Fruit fly (Drosophila melanogaster) whole organism, embryonic: ENCODE results near the gene sdt.
A peak's percentile ranks its signal among the peaks of the same experiment; 100 is the strongest.

ENCODE experiments used
- Atf3 ChIP-seq: fragments of 200-800 bp; sonication (Bioruptor generic); optimal IDR thresholded peaks from 3 replicates; lab custom pipeline; 2016; ENCODE audit warnings: missing biosample characterization, missing genetic modification characterization
- Awh ChIP-seq: fragments of 200-800 bp; sonication (Bioruptor generic); IDR thresholded peaks from 2 replicates; pipeline ENCODE4, ENCODE4 v1.3.6; 2022; ENCODE audit warnings: missing biosample characterization, missing genetic modification characterization
- Bdp1 ChIP-seq: fragments of 200-800 bp; sonication (Bioruptor generic); optimal IDR thresholded peaks from 3 replicates; lab custom pipeline; 2016; ENCODE audit warnings: missing biosample characterization, missing genetic modification characterization
- CG10209 ChIP-seq: fragments of 200-800 bp; sonication (Bioruptor generic); optimal IDR thresholded peaks from 3 replicates; lab custom pipeline; 2017; ENCODE audit warnings: missing biosample characterization, mild to moderate bottlenecking, missing genetic modification characterization, missing genetic modification reagents
- CG1024 ChIP-seq: fragments of 200-800 bp; sonication (Bioruptor generic); IDR thresholded peaks from 2 replicates; pipeline ENCODE4 v1.3.6; 2022; ENCODE audit warnings: missing biosample characterization, missing genetic modification characterization
- CG11093 ChIP-seq: fragments of 200-800 bp; sonication (Bioruptor generic); IDR thresholded peaks from 3 replicates; pipeline ENCODE4 v1.3.6; 2022; ENCODE audit warnings: missing biosample characterization, missing genetic modification characterization
- CG11247 ChIP-seq: fragments of 200-800 bp; sonication (Bioruptor generic); IDR thresholded peaks from 2 replicates; pipeline ENCODE4 v1.3.6; 2022; ENCODE audit warnings: missing biosample characterization, missing genetic modification characterization
- CG11695 ChIP-seq: fragments of 200-800 bp; sonication (Bioruptor generic); IDR thresholded peaks from 3 replicates; pipeline ENCODE4 v1.3.6; 2022; ENCODE audit warnings: missing biosample characterization, missing genetic modification characterization
- CG12236 ChIP-seq: fragments of 200-800 bp; sonication (Bioruptor generic); optimal IDR thresholded peaks from 2 replicates; lab custom pipeline; 2016; ENCODE audit warnings: missing biosample characterization, missing genetic modification characterization
- CG1233 ChIP-seq: fragments of 200-800 bp; sonication (Bioruptor generic); optimal IDR thresholded peaks from 4 replicates; lab custom pipeline; 2018; ENCODE audit warnings: missing biosample characterization, mild to moderate bottlenecking, missing genetic modification characterization
- CG12391 ChIP-seq: fragments of 200-800 bp; sonication (Bioruptor generic); optimal IDR thresholded peaks from 3 replicates; lab custom pipeline; 2018; ENCODE audit warnings: missing biosample characterization, mild to moderate bottlenecking, missing genetic modification characterization, moderate library complexity
- CG13424 ChIP-seq: fragments of 200-800 bp; sonication (Bioruptor generic); optimal IDR thresholded peaks from 2 replicates; lab custom pipeline; 2019; ENCODE audit warnings: missing biosample characterization, mild to moderate bottlenecking, missing genetic modification characterization, moderate library complexity
- CG14050 ChIP-seq: fragments of 200-800 bp; sonication (Bioruptor generic); IDR thresholded peaks from 3 replicates; pipeline ENCODE4 v1.3.6; 2022; ENCODE audit warnings: missing biosample characterization, missing genetic modification characterization
- CG17328 ChIP-seq: fragments of 200-800 bp; sonication (Bioruptor generic); IDR thresholded peaks from 2 replicates; pipeline ENCODE4 v1.3.6; 2022; ENCODE audit warnings: missing biosample characterization, missing genetic modification characterization
- CG17385 ChIP-seq: fragments of 200-800 bp; sonication (Bioruptor generic); optimal IDR thresholded peaks from 3 replicates; lab custom pipeline; 2018; ENCODE audit warnings: missing biosample characterization, mild to moderate bottlenecking, missing genetic modification characterization
- CG18476 ChIP-seq: fragments of 200-800 bp; sonication (Bioruptor generic); optimal IDR thresholded peaks from 2 replicates; lab custom pipeline; 2016; ENCODE audit warnings: missing biosample characterization, mild to moderate bottlenecking, missing genetic modification characterization
- CG2202 ChIP-seq: fragments of 200-800 bp; sonication (Bioruptor generic); optimal IDR thresholded peaks from 2 replicates; lab custom pipeline; 2018; ENCODE audit warnings: missing biosample characterization, mild to moderate bottlenecking, missing genetic modification characterization
- CG2678 ChIP-seq: fragments of 200-800 bp; sonication (Bioruptor generic); optimal IDR thresholded peaks from 3 replicates; lab custom pipeline; 2019; ENCODE audit warnings: missing biosample characterization, mild to moderate bottlenecking, missing genetic modification characterization, moderate library complexity
- CG2889 ChIP-seq: fragments of 200-800 bp; sonication (Bioruptor generic); IDR thresholded peaks from 3 replicates; pipeline ENCODE4 v1.3.6; 2022; ENCODE audit warnings: missing biosample characterization, missing genetic modification characterization
- CG30431 ChIP-seq: fragments of 200-800 bp; sonication (Bioruptor generic); optimal IDR thresholded peaks from 2 replicates; lab custom pipeline; 2017; ENCODE audit warnings: missing biosample characterization, missing genetic modification characterization
- CG32532 ChIP-seq: fragments of 200-800 bp; sonication (Bioruptor generic); IDR thresholded peaks from 2 replicates; pipeline ENCODE4 v1.3.6; 2022; ENCODE audit warnings: missing biosample characterization, missing genetic modification characterization
- CG4282 ChIP-seq: fragments of 200-800 bp; sonication (Bioruptor generic); optimal IDR thresholded peaks from 2 replicates; lab custom pipeline; 2016; ENCODE audit warnings: missing biosample characterization, missing genetic modification characterization
- CG4328 ChIP-seq: fragments of 200-800 bp; sonication (Bioruptor generic); optimal IDR thresholded peaks from 3 replicates; lab custom pipeline; 2017; ENCODE audit warnings: missing biosample characterization, missing genetic modification reagents, missing genetic modification characterization
- CG4360 ChIP-seq: fragments of 200-800 bp; sonication (Bioruptor generic); IDR thresholded peaks from 2 replicates; pipeline ENCODE4 v1.3.6; 2022; ENCODE audit warnings: missing biosample characterization, missing genetic modification characterization
- CG7372 ChIP-seq: fragments of 200-800 bp; sonication (Bioruptor generic); IDR thresholded peaks from 2 replicates; pipeline ENCODE4 v1.3.6; 2022; ENCODE audit warnings: missing biosample characterization, missing genetic modification characterization
- CG7786 ChIP-seq: fragments of 200-800 bp; sonication (Bioruptor generic); optimal IDR thresholded peaks from 2 replicates; lab custom pipeline; 2016; ENCODE audit warnings: missing biosample characterization, missing genetic modification characterization
- CG8281 ChIP-seq: fragments of 200-800 bp; sonication (Bioruptor generic); optimal IDR thresholded peaks from 2 replicates; lab custom pipeline; 2018; ENCODE audit warnings: missing biosample characterization, mild to moderate bottlenecking, missing genetic modification characterization, moderate library complexity
- Dek ChIP-seq: fragments of 200-800 bp; sonication (Bioruptor generic); optimal IDR thresholded peaks from 3 replicates; lab custom pipeline; 2019; ENCODE audit warnings: missing biosample characterization, mild to moderate bottlenecking, missing genetic modification characterization, moderate library complexity
- Dip3 ChIP-seq: fragments of 200-800 bp; sonication (Bioruptor generic); optimal IDR thresholded peaks from 3 replicates; lab custom pipeline; 2016; ENCODE audit warnings: missing biosample characterization, missing genetic modification characterization
- Dref ChIP-seq: fragments of 200-800 bp; sonication (Bioruptor generic); IDR thresholded peaks from 2 replicates; pipeline ENCODE4 v1.3.6; 2022; ENCODE audit warnings: missing biosample characterization, missing genetic modification characterization
- Hr51 ChIP-seq, 2 experiments: fragments of 200-800 bp; sonication (Bioruptor generic); optimal IDR thresholded peaks; 2 replicates in 1 of 2; 3 replicates in 1 of 2; lab custom pipeline; 2016 to 2018; ENCODE audit warnings: missing biosample characterization in 2 of 2, missing genetic modification characterization in 2 of 2, mild to moderate bottlenecking in 1 of 2, moderate library complexity in 1 of 2
- Mes4 ChIP-seq: fragments of 200-800 bp; sonication (Bioruptor generic); optimal IDR thresholded peaks from 2 replicates; lab custom pipeline; 2016; ENCODE audit warnings: missing biosample characterization, missing genetic modification characterization
- NFAT ChIP-seq: fragments of 200-800 bp; sonication (Bioruptor generic); IDR thresholded peaks from 2 replicates; pipeline ENCODE4 v1.3.6; 2022; ENCODE audit warnings: missing biosample characterization, missing genetic modification characterization
- Oaz ChIP-seq: fragments of 200-800 bp; sonication (Bioruptor generic); IDR thresholded peaks from 2 replicates; pipeline ENCODE4 v1.3.6; 2022; ENCODE audit warnings: missing biosample characterization, missing genetic modification characterization
- Sox100B ChIP-seq: fragments of 200-800 bp; sonication (Bioruptor generic); optimal IDR thresholded peaks from 3 replicates; lab custom pipeline; 2018; ENCODE audit warnings: missing biosample characterization, mild to moderate bottlenecking, missing genetic modification characterization
- ash1 ChIP-seq: fragments of 200-800 bp; sonication (Bioruptor generic); optimal IDR thresholded peaks from 2 replicates; lab custom pipeline; 2018; ENCODE audit warnings: missing biosample characterization, mild to moderate bottlenecking, missing genetic modification characterization
- crc ChIP-seq: fragments of 200-800 bp; sonication (Bioruptor generic); optimal IDR thresholded peaks from 2 replicates; lab custom pipeline; 2016; ENCODE audit warnings: missing biosample characterization, missing genetic modification characterization
- dysf ChIP-seq: fragments of 200-800 bp; sonication (Bioruptor generic); IDR thresholded peaks from 3 replicates; pipeline ENCODE4 v1.3.6; 2022; ENCODE audit warnings: missing biosample characterization, missing genetic modification characterization
- fd102C ChIP-seq: fragments of 200-800 bp; sonication (Bioruptor generic); optimal IDR thresholded peaks from 2 replicates; lab custom pipeline; 2018; ENCODE audit warnings: missing biosample characterization, mild to moderate bottlenecking, missing genetic modification characterization, moderate library complexity
- gsb ChIP-seq: fragments of 200-800 bp; sonication (Bioruptor generic); IDR thresholded peaks from 2 replicates; pipeline ENCODE4 v1.3.6; 2022; ENCODE audit warnings: missing biosample characterization, missing genetic modification characterization
- kni ChIP-seq: fragments of 200-800 bp; sonication (Bioruptor generic); optimal IDR thresholded peaks from 3 replicates; lab custom pipeline; 2017; ENCODE audit warnings: mild to moderate bottlenecking, missing biosample characterization, missing genetic modification reagents, missing genetic modification characterization
- lab ChIP-seq: fragments of 200-800 bp; sonication (Bioruptor generic); optimal IDR thresholded peaks from 3 replicates; lab custom pipeline; 2017; ENCODE audit warnings: missing biosample characterization, missing genetic modification characterization, mild to moderate bottlenecking, moderate library complexity, missing genetic modification reagents
- pum ChIP-seq: fragments of 200-800 bp; sonication (Bioruptor generic); optimal IDR thresholded peaks from 2 replicates; lab custom pipeline; 2016; ENCODE audit warnings: missing biosample characterization, missing genetic modification characterization
- ro ChIP-seq: fragments of 200-800 bp; sonication (Bioruptor generic); IDR thresholded peaks from 2 replicates; pipeline ENCODE4 v1.3.6; 2022; ENCODE audit warnings: missing biosample characterization, missing genetic modification characterization
- schlank ChIP-seq: fragments of 200-800 bp; sonication (Bioruptor generic); optimal IDR thresholded peaks from 2 replicates; lab custom pipeline; 2018; ENCODE audit warnings: missing biosample characterization, mild to moderate bottlenecking, missing genetic modification characterization
- sob ChIP-seq: fragments of 200-800 bp; sonication (Bioruptor generic); IDR thresholded peaks from 2 replicates; pipeline ENCODE4 v1.3.6; 2022; ENCODE audit warnings: missing biosample characterization, missing genetic modification characterization
- tio ChIP-seq: fragments of 200-800 bp; sonication (Bioruptor generic); optimal IDR thresholded peaks from 2 replicates; lab custom pipeline; 2017; ENCODE audit warnings: missing biosample characterization, missing genetic modification characterization, inconsistent platforms
- toy ChIP-seq: fragments of 200-800 bp; sonication (Bioruptor generic); IDR thresholded peaks from 2 replicates; pipeline ENCODE4 v1.3.6; 2022; ENCODE audit warnings: missing biosample characterization, missing genetic modification characterization
- unpg ChIP-seq: fragments of 200-800 bp; sonication (Bioruptor generic); optimal IDR thresholded peaks from 3 replicates; lab custom pipeline; 2018; ENCODE audit warnings: missing biosample characterization, mild to moderate bottlenecking, missing genetic modification characterization, moderate library complexity
- wdn ChIP-seq: fragments of 200-800 bp; sonication (Bioruptor generic); IDR thresholded peaks from 2 replicates; pipeline ENCODE4 v1.3.6; 2022; ENCODE audit warnings: missing biosample characterization, missing genetic modification characterization
- wek ChIP-seq: fragments of 200-800 bp; sonication (Bioruptor generic); optimal IDR thresholded peaks from 3 replicates; lab custom pipeline; 2018; ENCODE audit warnings: missing biosample characterization, mild to moderate bottlenecking, missing genetic modification characterization, moderate library complexity

The sdt gene

dm6 chrX:8205625-8206252 lies 27.4 kb downstream of the sdt start (continued):
- no peak for TF ChIP-seq crc (GFP tag; lab: Kevin White, UChicago)
- peak; percentile 56 for TF ChIP-seq CG12391
- TF ChIP-seq CG17385 (GFP tag; lab: Kevin White, UChicago), result peak; percentile 23
- TF ChIP-seq NFAT (GFP tag; lab: Robert Waterston, UW), result no peak
- no peak for TF ChIP-seq CG1233 (GFP tag; lab: Kevin White, UChicago)
- no peak for TF ChIP-seq CG11247 (GFP tag; lab: Robert Waterston, UW)
- TF ChIP-seq dysf (GFP tag; lab: Robert Waterston, UW), result peak; percentile 61; the same call in 2 of the 3 replicates
- TF ChIP-seq wdn (GFP tag; lab: Robert Waterston, UW), result no peak
- TF ChIP-seq wek, result no peak
- TF ChIP-seq ro (GFP tag; lab: Robert Waterston, UW), result no peak
- no peak for TF ChIP-seq Bdp1 (GFP tag; lab: Kevin White, UChicago)
- no peak for TF ChIP-seq CG10209 (GFP tag; lab: Kevin White, UChicago)
- no peak for TF ChIP-seq CG2889 (GFP tag; lab: Robert Waterston, UW)
- TF ChIP-seq CG7372 (GFP tag; lab: Robert Waterston, UW), result no peak
- TF ChIP-seq Mes4 (GFP tag; lab: Kevin White, UChicago), result no peak
- TF ChIP-seq CG18476, result no peak
- no peak for TF ChIP-seq ash1 (GFP tag; lab: Kevin White, UChicago)
- no peak for TF ChIP-seq gsb (GFP tag; lab: Robert Waterston, UW)
- no peak for TF ChIP-seq CG32532 (GFP tag; lab: Robert Waterston, UW)
- no peak for TF ChIP-seq schlank (tag; lab: Kevin White, UChicago)
- TF ChIP-seq CG11093 (GFP tag; lab: Robert Waterston, UW), result no peak
- TF ChIP-seq tio (GFP tag; lab: Kevin White, UChicago), result peak; percentile 13
- TF ChIP-seq CG13424 (tag; lab: Kevin White, UChicago), result peak; percentile 45
- TF ChIP-seq CG2678, result peak; percentile 75
- no peak for TF ChIP-seq CG12236
- TF ChIP-seq CG11695 (GFP tag; lab: Robert Waterston, UW), result peak; percentile 59; the same call in 1 of the 3 replicates
- TF ChIP-seq CG4282 (GFP tag; lab: Kevin White, UChicago), result no peak
- peak in 1 of 2 experiments; percentile 79 for TF ChIP-seq Hr51 (GFP tag; optimal IDR thresholded peaks at IDR 0.05; lab: Kevin White, UChicago)
- no peak for TF ChIP-seq CG7786 (GFP tag; lab: Kevin White, UChicago)
- TF ChIP-seq pum (GFP tag; lab: Kevin White, UChicago), result no peak
- TF ChIP-seq CG8281, result peak; percentile 20
- no peak for TF ChIP-seq CG4328 (GFP tag; lab: Kevin White, UChicago)
- no peak for TF ChIP-seq CG2202 (tag; lab: Kevin White, UChicago)
- no peak for TF ChIP-seq Dref (GFP tag; lab: Robert Waterston, UW)
- no peak for TF ChIP-seq Dek
- peak; percentile 32 for TF ChIP-seq lab (GFP tag; lab: Kevin White, UChicago)
- no peak for TF ChIP-seq Atf3 (GFP tag; lab: Kevin White, UChicago)
- TF ChIP-seq CG14050, result no peak
- 0 out of 2 replicates have a peak, but pooled peaks have one; percentile 26 for TF ChIP-seq Oaz
- TF ChIP-seq fd102C (GFP tag; lab: Kevin White, UChicago), result no peak
- TF ChIP-seq Awh, result peak; percentile 72; the same call in 1 of the 2 replicates
- TF ChIP-seq CG30431 (GFP tag; lab: Kevin White, UChicago), result no peak
- TF ChIP-seq Dip3 (GFP tag; lab: Kevin White, UChicago), result no peak
- no peak for TF ChIP-seq kni
- TF ChIP-seq sob (GFP tag; lab: Robert Waterston, UW), result no peak
- peak; percentile 57 for TF ChIP-seq unpg (GFP tag; lab: Kevin White, UChicago)
- TF ChIP-seq toy, result no peak
- no peak for TF ChIP-seq CG1024 (GFP tag; lab: Robert Waterston, UW)
- TF ChIP-seq CG17328, result no peak
- peak; percentile 44 for TF ChIP-seq Sox100B (GFP tag; lab: Kevin White, UChicago)
- no peak for TF ChIP-seq CG4360
